Worm (Caenorhabditis elegans): ENCODE measurements around the gene hlh-19.

The hlh-19 gene

DNA sequence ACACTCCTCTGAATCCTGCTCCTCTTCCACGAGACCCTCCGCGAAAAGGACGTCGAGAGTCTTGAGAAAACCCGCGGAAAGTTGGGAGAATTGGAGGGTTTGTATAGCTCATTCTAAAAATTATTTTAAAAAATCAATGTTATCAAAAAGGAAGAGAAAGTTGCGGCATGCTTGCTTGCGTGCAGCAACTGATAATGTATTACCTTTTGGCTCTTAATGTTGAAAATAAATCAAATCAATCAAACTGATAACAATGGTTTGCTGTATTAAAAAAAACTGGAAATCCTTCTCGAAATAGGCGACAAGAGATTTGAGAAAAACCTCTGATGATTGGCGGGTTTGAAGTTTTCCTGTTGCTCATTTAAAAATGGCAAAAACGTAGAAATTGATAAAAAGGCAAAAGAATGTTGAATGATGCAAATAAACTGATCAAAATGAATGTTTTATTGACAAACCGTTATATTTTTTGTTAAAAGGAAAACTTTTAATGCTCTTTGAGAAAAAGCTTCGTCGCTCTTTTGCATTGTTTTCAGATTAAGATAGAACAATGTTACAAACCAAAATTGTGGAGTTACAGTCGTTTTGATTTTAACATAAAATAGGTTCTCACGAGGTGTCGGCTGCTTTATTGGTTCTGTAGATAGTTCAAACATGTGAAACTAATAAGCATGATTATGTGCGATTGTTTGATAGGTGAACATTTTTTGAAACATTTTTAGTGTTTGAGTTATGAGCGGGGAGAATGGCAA, 1.9 kb downstream of the hlh-19 start:
- no peak for TF ChIP-seq ceh-27 (GFP tag; optimal IDR thresholded peaks at IDR 0.05)
- TF ChIP-seq nhr-80 (tag; optimal IDR thresholded peaks at IDR 0.05), result peak; percentile 60

ce11 chrX:553875-554274, 3.2 kb downstream of the hlh-19 start, which contains the start of gene F57C12.6:
TSS of gene F57C12.6 (minus strand) at chrX:553975.
- TF ChIP-seq ztf-18 (tag; optimal IDR thresholded peaks at IDR 0.05) (no peak), fkh-3 (tag; optimal IDR thresholded peaks at IDR 0.05) (no peak), madf-6 (GFP tag; IDR thresholded peaks at IDR 0.05) (no peak), nfyb-1 (GFP tag; IDR thresholded peaks at IDR 0.05) (no peak), madf-10 (tag; optimal IDR thresholded peaks at IDR 0.05) (no peak), unc-62 (GFP tag; optimal IDR thresholded peaks at IDR 0.05) (no peak), egl-18 (GFP tag; IDR thresholded peaks at IDR 0.05) (no peak), atf-7 (tag; optimal IDR thresholded peaks at IDR 0.05) (no peak), attf-5 (GFP tag; optimal IDR thresholded peaks at IDR 0.05) (no peak), B0019.2 (GFP tag; conservative IDR thresholded peaks at IDR 0.05) (no peak), ceh-58 (GFP tag; IDR thresholded peaks at IDR 0.05) (no peak), nfya-1 (tag; optimal IDR thresholded peaks at IDR 0.05; ENCODE audit: borderline replicate concordance, insufficient read depth) (no peak), mel-28 (tag; optimal IDR thresholded peaks at IDR 0.05; ENCODE audit: borderline replicate concordance) (no peak), ztf-25 (GFP tag; IDR thresholded peaks at IDR 0.05) (no peak), aptf-3 (GFP tag; IDR thresholded peaks at IDR 0.05) (no peak), ceh-79 (tag; optimal IDR thresholded peaks at IDR 0.05) (no peak)

- TF ChIP-seq nhr-80 (tag; optimal IDR thresholded peaks at IDR 0.05), result peak; percentile 76
- TF ChIP-seq rcor-1 (GFP tag; IDR thresholded peaks at IDR 0.05), result no peak
- 0 out of 2 replicates have a peak, but pooled peaks have one; percentile 24 for TF ChIP-seq dox-1 (GFP tag; IDR thresholded peaks at IDR 0.05)
Measured at ce11 chrX:553420-553819, 3.7 kb downstream of the hlh-19 start.

DNA sequence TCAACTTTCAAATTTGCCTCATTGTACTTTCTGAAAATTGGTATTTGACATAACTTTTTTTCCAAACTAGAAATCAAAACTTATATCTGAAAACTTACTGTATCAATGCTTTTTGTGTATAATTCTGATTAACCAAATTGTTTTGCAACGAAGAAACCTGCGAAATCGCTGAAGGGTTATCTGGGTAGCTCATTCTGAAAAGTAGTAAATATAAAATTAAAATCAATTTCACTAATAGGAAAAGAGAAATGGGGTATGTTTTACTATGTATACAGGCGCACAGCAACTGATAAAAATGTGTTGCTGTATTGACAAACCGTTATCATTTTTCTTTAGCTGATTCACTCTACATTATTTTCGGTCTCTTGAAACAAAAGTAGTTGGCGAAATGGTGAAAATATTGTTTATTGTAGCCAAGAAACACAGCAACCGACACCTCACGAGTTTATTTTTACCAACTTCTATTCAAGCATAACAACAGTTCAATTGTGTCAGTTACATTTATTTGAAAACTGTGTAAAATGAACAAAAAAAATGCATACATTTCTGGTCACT, 5.8 kb downstream of the hlh-19 start, which contains the start of gene F57C12.2:
F57C12.2 (minus strand) TSS at position 218 of the 555 bp plus-strand sequence.
- TF ChIP-seq C06A6.2 (GFP tag; conservative IDR thresholded peaks at IDR 0.05) (no peak), nhr-27 (tag; optimal IDR thresholded peaks at IDR 0.05) (no peak), F10E7.11 (tag; optimal IDR thresholded peaks at IDR 0.05) (no peak), ama-1 (optimal IDR thresholded peaks at IDR 0.05) (no peak), ama-1 (GFP tag; optimal IDR thresholded peaks at IDR 0.05) (no peak), snpc-4 (GFP tag; optimal IDR thresholded peaks at IDR 0.05) (no peak), snpc-4 (tag; optimal IDR thresholded peaks at IDR 0.05) (peak in 1 of 4 experiments; percentile 39), rcor-1 (GFP tag; IDR thresholded peaks at IDR 0.05) (no peak), repo-1 (tag; optimal IDR thresholded peaks at IDR 0.05) (no peak), atf-7 (tag; optimal IDR thresholded peaks at IDR 0.05) (no peak)

DNA sequence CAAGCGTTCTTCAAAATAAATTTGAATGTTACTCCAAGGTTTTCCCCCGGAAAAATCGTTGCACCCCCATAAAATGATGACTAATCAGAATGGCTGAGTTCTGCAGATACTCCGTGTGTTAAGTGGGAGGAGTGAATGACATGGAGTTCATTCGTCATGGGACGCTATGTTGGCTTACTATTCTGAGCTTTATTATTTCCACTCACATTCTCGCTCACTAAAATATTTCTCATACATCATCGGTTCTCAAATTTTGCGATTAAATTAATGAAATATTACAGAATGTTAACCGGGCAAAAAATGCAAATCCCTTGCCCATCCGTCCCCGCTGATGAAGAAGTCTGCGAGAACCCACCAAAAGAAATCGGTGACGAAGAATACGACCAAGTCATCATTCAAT, 14.3 kb downstream of the hlh-19 start, which contains the start of gene F28C10.1:
F28C10.1 (plus strand) TSS at position 301 of the 400 bp plus-strand sequence.
- TF ChIP-seq hmg-20 (GFP tag; IDR thresholded peaks at IDR 0.05) (no peak), lin-26 (GFP tag; IDR thresholded peaks at IDR 0.05) (no peak), F37B4.10 (GFP tag; IDR thresholded peaks at IDR 0.05) (no peak), ztf-25 (GFP tag; IDR thresholded peaks at IDR 0.05) (no peak), hsf-1 (GFP tag; IDR thresholded peaks at IDR 0.05) (no peak), madf-3 (GFP tag; IDR thresholded peaks at IDR 0.05) (no peak), F10E7.11 (tag; optimal IDR thresholded peaks at IDR 0.05) (no peak), Y95B8A.8 (GFP tag; IDR thresholded peaks at IDR 0.05) (no peak), F33H1.4 (GFP tag; IDR thresholded peaks at IDR 0.05) (no peak), nhr-27 (tag; optimal IDR thresholded peaks at IDR 0.05) (no peak)
